Worm (Caenorhabditis elegans): Measurements from ENCODE around the gene Y50E8A.5.

Y50E8A.5 gene

DNA sequence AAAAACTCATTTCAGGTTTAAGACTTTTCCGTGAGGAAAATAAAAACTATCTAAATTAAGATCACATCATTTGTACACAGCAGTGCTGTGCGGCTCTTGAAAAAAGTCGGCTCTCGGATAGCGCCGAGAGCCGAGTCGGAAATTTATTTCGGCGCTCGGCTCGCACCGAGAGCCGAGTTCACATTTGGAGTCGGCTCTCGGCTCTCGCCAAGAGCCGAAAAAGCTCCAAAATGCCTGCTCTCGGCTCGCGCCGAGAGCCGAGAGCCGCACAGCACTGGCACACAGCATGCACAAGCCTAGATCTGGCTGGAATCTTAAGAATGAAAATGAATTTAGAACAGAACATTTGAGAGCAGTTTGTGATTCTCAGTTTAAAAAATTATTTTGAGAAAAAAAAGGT lies 10.2 kb upstream of the Y50E8A.5 start:
- no peak for TF ChIP-seq ztf-23 (GFP tag; IDR thresholded peaks at IDR 0.05)
- TF ChIP-seq tab-1 (GFP tag; IDR thresholded peaks at IDR 0.05): no peak
- no peak for TF ChIP-seq klf-2 (GFP tag; conservative IDR thresholded peaks at IDR 0.05)
- TF ChIP-seq cog-1 (tag; optimal IDR thresholded peaks at IDR 0.05): no peak
- no peak for TF ChIP-seq T22C8.4 (GFP tag; IDR thresholded peaks at IDR 0.05)
- no peak for TF ChIP-seq flt-1 (GFP tag; IDR thresholded peaks at IDR 0.05)
- no peak for TF ChIP-seq ref-1 (GFP tag; conservative IDR thresholded peaks at IDR 0.05)
- TF ChIP-seq ztf-29 (GFP tag; IDR thresholded peaks at IDR 0.05): no peak
- no peak for TF ChIP-seq med-1 (GFP tag; optimal IDR thresholded peaks at IDR 0.05; ENCODE audit: insufficient read depth)

DNA sequence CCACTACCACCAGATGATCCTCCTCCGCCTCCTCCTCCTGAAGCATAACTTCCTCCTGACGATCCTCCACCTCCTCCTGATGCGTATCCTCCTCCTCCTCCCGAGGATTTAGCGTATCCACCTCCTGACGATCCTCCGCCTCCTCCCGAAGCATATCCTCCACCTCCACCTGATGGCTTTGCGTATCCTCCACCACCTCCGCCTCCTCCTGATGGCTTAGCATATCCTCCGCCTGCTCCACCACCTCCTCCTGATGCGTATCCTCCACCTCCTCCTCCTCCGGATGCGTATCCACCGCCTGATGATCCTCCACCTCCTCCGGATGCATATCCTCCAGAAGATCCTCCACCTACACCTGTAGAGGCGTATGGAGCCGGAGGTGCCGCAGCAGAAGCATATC lies 8.1 kb upstream of the Y50E8A.5 start:
- TF ChIP-seq ref-1 (GFP tag; conservative IDR thresholded peaks at IDR 0.05): no peak
- no peak for TF ChIP-seq ztf-23 (GFP tag; IDR thresholded peaks at IDR 0.05)
- no peak for TF ChIP-seq flt-1 (GFP tag; IDR thresholded peaks at IDR 0.05)
- 0 out of 2 replicates have a peak, but pooled peaks have one; percentile 11 for TF ChIP-seq klf-2 (GFP tag; conservative IDR thresholded peaks at IDR 0.05)
- TF ChIP-seq ztf-29 (GFP tag; IDR thresholded peaks at IDR 0.05): no peak
- TF ChIP-seq cog-1 (tag; optimal IDR thresholded peaks at IDR 0.05): no peak
- peak; percentile 67; the same call in 1 of the 2 replicates for TF ChIP-seq tab-1 (GFP tag; IDR thresholded peaks at IDR 0.05)

DNA sequence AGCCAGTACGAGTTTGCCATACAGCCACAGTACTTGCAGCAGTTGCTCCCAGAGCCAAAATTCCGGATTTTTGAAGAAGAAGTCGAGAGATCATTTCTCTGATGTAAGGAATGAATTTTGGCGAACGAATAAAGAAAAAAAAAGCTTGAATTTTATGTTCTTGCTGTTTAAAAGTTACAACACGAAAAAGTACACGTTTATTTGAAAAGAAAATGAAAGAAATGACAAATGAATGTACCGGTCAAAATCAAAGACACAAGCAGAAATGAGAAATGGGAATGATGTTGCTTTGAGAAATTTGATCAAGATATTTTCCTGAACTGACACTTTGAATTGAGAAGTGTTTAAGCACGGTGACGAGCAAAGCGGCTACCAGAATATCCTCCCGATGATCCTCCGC lies 4.5 kb upstream of the Y50E8A.5 start, which contains the start of gene Y50E8A.6:
Gene Y50E8A.6 (minus strand): TSS at position 101 of the 400 bp plus-strand sequence.
- TF ChIP-seq T22C8.4 (GFP tag; IDR thresholded peaks at IDR 0.05): no peak
- no peak for TF ChIP-seq ztf-29 (GFP tag; IDR thresholded peaks at IDR 0.05)
- no peak for TF ChIP-seq klf-2 (GFP tag; conservative IDR thresholded peaks at IDR 0.05)
- TF ChIP-seq med-1 (GFP tag; optimal IDR thresholded peaks at IDR 0.05; ENCODE audit: insufficient read depth): no peak

DNA sequence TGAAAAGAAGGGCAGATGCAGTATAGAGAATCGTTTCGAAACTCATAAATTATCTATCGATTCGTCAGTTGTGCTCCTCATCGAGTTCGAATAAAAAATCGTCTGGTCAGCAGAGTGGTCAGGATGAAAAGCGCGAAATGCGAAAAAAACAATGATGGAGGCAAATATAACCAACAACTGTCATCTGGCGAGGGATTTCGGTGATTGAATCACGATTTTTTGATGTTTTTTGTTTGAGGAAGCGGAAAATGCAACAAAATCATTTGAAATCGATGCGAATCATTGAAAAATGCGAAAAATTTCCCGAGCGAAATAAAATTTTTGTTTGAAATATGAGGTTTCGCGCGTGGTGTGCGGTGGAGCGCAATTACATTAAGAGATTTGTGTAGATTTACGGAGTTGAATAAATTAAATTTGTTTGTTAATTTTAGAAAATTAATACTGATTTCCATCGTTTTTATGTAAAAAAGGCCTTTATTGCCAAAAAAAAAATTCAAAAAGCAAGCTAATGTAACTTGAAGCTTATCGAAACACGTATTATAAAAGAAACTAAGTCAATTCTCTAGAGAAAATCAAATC lies 2.5 kb downstream of the Y50E8A.5 start, which contains the start of gene unc-61:
Gene unc-61 (minus strand): TSS at position 51 of the 579 bp plus-strand sequence.
- TF ChIP-seq ref-1 (GFP tag; conservative IDR thresholded peaks at IDR 0.05) (no peak), cog-1 (tag; optimal IDR thresholded peaks at IDR 0.05) (no peak), T22C8.4 (GFP tag; IDR thresholded peaks at IDR 0.05) (no peak), med-1 (GFP tag; optimal IDR thresholded peaks at IDR 0.05; ENCODE audit: insufficient read depth) (no peak), tab-1 (GFP tag; IDR thresholded peaks at IDR 0.05) (no peak), ztf-23 (GFP tag; IDR thresholded peaks at IDR 0.05) (no peak)

DNA sequence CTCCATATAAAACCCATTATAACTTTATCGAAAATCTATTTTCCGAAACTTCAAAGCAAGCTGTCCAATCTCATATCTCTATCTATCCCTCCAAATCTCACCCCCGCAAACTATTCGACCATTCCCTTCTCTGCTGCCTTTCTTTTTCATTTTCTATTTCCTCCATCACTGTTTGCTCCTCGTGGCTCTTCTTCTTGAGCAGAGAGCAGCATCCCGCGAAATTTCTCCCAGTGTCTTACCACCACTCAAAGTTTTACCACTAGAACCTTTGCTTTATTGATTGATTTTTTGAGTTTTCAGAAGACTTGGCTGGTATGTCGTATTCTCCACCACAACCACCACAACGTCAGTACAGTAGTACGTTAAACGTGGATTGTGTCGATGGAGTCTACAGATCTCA lies 7.4 kb downstream of the Y50E8A.5 start, which contains the start of gene oig-3:
Gene oig-3 (plus strand): TSS at position 301 of the 400 bp plus-strand sequence.
- TF ChIP-seq T22C8.4 (GFP tag; IDR thresholded peaks at IDR 0.05): no peak
- no peak for TF ChIP-seq ztf-23 (GFP tag; IDR thresholded peaks at IDR 0.05)
- TF ChIP-seq ztf-29 (GFP tag; IDR thresholded peaks at IDR 0.05): no peak
- no peak for TF ChIP-seq cog-1 (tag; optimal IDR thresholded peaks at IDR 0.05)
- TF ChIP-seq klf-2 (GFP tag; conservative IDR thresholded peaks at IDR 0.05): no peak
- TF ChIP-seq ref-1 (GFP tag; conservative IDR thresholded peaks at IDR 0.05): no peak
- no peak for TF ChIP-seq flt-1 (GFP tag; IDR thresholded peaks at IDR 0.05)
- TF ChIP-seq tab-1 (GFP tag; IDR thresholded peaks at IDR 0.05): no peak

DNA sequence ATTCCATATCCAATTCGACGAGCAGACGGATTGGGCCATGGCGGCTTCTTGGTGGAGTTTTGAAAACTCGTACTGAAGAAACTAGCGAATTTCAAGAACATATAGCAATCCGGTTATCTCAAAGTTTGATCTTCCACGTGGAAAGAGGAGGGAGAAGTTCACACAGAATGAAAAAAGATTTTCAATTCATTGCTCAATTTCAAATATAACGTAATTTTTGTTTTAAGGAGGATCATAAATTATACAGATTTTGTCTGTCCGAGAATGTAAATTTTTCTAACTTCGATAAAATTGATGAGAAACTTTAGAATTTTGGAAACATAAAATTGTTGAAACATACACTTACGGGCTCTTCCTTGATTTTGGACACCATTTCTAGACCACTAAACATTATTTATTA lies 8.0 kb downstream of the Y50E8A.5 start, which contains the start of gene Y50E8A.2:
Gene Y50E8A.2 (minus strand): TSS at position 101 of the 400 bp plus-strand sequence.
- TF ChIP-seq ztf-29 (GFP tag; IDR thresholded peaks at IDR 0.05): no peak
- TF ChIP-seq cog-1 (tag; optimal IDR thresholded peaks at IDR 0.05): no peak
- TF ChIP-seq T22C8.4 (GFP tag; IDR thresholded peaks at IDR 0.05): no peak
- no peak for TF ChIP-seq tab-1 (GFP tag; IDR thresholded peaks at IDR 0.05)
- TF ChIP-seq ztf-23 (GFP tag; IDR thresholded peaks at IDR 0.05): no peak
- no peak for TF ChIP-seq klf-2 (GFP tag; conservative IDR thresholded peaks at IDR 0.05)
- TF ChIP-seq flt-1 (GFP tag; IDR thresholded peaks at IDR 0.05): no peak
- no peak for TF ChIP-seq ref-1 (GFP tag; conservative IDR thresholded peaks at IDR 0.05)

DNA sequence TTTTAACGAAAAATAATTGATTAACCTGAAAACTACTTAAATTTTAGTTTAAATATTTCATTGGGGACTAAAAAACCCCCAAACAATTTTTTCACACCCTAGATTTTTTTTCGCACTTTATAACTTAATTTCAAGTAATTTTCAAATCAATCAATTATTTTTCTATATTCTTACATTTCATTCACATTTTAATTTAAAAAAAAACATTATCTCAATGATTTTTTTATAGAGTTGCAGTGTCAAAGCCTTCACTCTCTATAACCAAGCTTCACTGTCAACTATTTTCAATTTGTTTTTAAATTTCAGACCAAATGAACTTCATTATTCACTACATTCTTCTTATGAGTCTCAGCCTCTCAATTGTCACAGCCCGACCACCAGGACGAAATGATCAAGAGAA lies 10.2 kb downstream of the Y50E8A.5 start, which contains the start of gene Y50E8A.1:
Gene Y50E8A.1 (plus strand): TSS at position 301 of the 400 bp plus-strand sequence.
- no peak for TF ChIP-seq ztf-29 (GFP tag; IDR thresholded peaks at IDR 0.05)
- no peak for TF ChIP-seq T22C8.4 (GFP tag; IDR thresholded peaks at IDR 0.05)
- TF ChIP-seq cog-1 (tag; optimal IDR thresholded peaks at IDR 0.05): no peak
- no peak for TF ChIP-seq klf-2 (GFP tag; conservative IDR thresholded peaks at IDR 0.05)
- TF ChIP-seq flt-1 (GFP tag; IDR thresholded peaks at IDR 0.05): no peak
- no peak for TF ChIP-seq ztf-23 (GFP tag; IDR thresholded peaks at IDR 0.05)
- no peak for TF ChIP-seq med-1 (GFP tag; optimal IDR thresholded peaks at IDR 0.05; ENCODE audit: insufficient read depth)
- TF ChIP-seq tab-1 (GFP tag; IDR thresholded peaks at IDR 0.05): no peak
- no peak for TF ChIP-seq ref-1 (GFP tag; conservative IDR thresholded peaks at IDR 0.05)

DNA sequence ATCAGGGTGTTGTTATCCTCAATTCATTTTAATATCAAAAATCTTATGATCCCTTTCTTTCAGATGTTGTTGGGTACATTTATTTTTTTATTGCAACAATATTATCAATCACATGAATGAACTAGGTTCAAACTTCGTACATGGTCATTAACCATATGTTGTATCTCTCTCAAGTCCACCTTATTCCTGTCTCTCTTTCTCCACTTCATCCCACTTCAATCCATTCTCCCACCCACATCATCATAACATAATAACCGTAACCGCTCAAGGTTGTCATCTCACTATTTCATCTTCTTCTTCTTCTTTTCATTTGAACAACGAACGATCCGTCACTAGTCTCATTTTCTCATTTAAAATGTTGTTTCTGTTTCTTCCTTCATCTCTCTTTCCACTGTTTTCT lies 11.3 kb downstream of the Y50E8A.5 start:
- TF ChIP-seq ztf-23 (GFP tag; IDR thresholded peaks at IDR 0.05): no peak
- TF ChIP-seq tab-1 (GFP tag; IDR thresholded peaks at IDR 0.05): no peak
- no peak for TF ChIP-seq ref-1 (GFP tag; conservative IDR thresholded peaks at IDR 0.05)
- TF ChIP-seq klf-2 (GFP tag; conservative IDR thresholded peaks at IDR 0.05): no peak
- TF ChIP-seq ztf-29 (GFP tag; IDR thresholded peaks at IDR 0.05): no peak
- TF ChIP-seq flt-1 (GFP tag; IDR thresholded peaks at IDR 0.05): no peak
- no peak for TF ChIP-seq cog-1 (tag; optimal IDR thresholded peaks at IDR 0.05)
- no peak for TF ChIP-seq T22C8.4 (GFP tag; IDR thresholded peaks at IDR 0.05)
- TF ChIP-seq med-1 (GFP tag; optimal IDR thresholded peaks at IDR 0.05; ENCODE audit: insufficient read depth): no peak

DNA sequence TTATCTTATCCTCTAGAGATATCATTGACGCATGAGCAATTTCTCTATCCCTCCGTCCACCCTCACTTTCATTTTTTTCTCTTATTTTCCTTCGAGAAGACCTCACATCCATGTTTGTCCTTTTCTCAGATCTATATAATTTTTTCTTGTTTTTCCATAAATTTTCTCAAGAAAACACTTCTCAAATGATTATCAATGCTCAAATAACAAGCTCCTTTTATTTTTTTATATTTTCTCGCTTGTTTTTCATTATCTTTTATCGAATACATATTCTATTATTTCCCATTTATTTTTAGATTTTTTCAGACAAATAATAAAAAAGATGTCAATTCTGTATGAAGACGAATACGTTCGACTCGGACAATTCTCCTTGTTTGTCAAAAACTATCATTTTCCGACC lies 13.7 kb downstream of the Y50E8A.5 start, which contains the start of gene R08A2.7:
Gene R08A2.7 (plus strand): TSS at position 301 of the 400 bp plus-strand sequence.
- TF ChIP-seq ztf-23 (GFP tag; IDR thresholded peaks at IDR 0.05): no peak
- no peak for TF ChIP-seq ztf-29 (GFP tag; IDR thresholded peaks at IDR 0.05)
- no peak for TF ChIP-seq med-1 (GFP tag; optimal IDR thresholded peaks at IDR 0.05; ENCODE audit: insufficient read depth)
- no peak for TF ChIP-seq ref-1 (GFP tag; conservative IDR thresholded peaks at IDR 0.05)
- no peak for TF ChIP-seq flt-1 (GFP tag; IDR thresholded peaks at IDR 0.05)

DNA sequence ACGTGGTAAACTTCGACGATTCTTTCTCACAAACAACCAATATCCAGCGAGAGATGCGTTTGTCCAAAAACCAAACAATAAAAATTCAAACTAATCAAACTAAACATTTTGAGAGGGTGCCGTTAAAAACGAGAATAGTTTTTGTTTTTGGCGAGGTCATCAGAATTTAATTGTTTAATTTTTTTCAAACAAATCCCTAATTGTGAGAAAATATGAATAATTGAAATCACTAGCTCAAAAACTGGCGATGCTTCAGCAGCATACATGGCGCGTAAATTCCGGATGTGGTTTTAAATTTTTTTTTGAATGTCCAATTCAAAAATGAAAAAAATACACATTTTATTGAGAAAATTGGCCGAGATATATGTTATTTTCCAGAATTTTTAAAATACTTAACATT lies 17.3 kb downstream of the Y50E8A.5 start, which contains the start of gene R08A2.1:
Gene R08A2.1 (minus strand): TSS at position 101 of the 400 bp plus-strand sequence.
- TF ChIP-seq klf-2 (GFP tag; conservative IDR thresholded peaks at IDR 0.05) (no peak), T22C8.4 (GFP tag; IDR thresholded peaks at IDR 0.05) (no peak), tab-1 (GFP tag; IDR thresholded peaks at IDR 0.05) (no peak), med-1 (GFP tag; optimal IDR thresholded peaks at IDR 0.05; ENCODE audit: insufficient read depth) (no peak), cog-1 (tag; optimal IDR thresholded peaks at IDR 0.05) (no peak), ztf-23 (GFP tag; IDR thresholded peaks at IDR 0.05) (no peak), ref-1 (GFP tag; conservative IDR thresholded peaks at IDR 0.05) (no peak), ztf-29 (GFP tag; IDR thresholded peaks at IDR 0.05) (no peak), flt-1 (GFP tag; IDR thresholded peaks at IDR 0.05) (no peak)

All from whole organism, midembryonic.